Worm (Caenorhabditis elegans): Measurements from ENCODE around the gene iff-2.
A peak's percentile ranks its signal among the peaks of the same experiment; 100 is the strongest.

Gene iff-2

ce11 chrII:8603567-8604359 is 42.6 kb upstream of the iff-2 start, which contains the start of gene suf-1 (continued):
- TF ChIP-seq cebp-2 (GFP tag; IDR thresholded peaks at IDR 0.05) (peak; percentile 77; the same call in 1 of the 2 replicates), ztf-28 (GFP tag; IDR thresholded peaks at IDR 0.05) (no peak), snpc-4 (GFP tag; optimal IDR thresholded peaks at IDR 0.05) (peak; percentile 49), snpc-4 (tag; optimal IDR thresholded peaks at IDR 0.05) (peak in 3 of 4 experiments; percentile 29 to 81 (median 42)), him-1 (tag; optimal IDR thresholded peaks at IDR 0.05) (no peak), ceh-58 (GFP tag; IDR thresholded peaks at IDR 0.05) (no peak), ceh-91 (GFP tag; IDR thresholded peaks at IDR 0.05) (no peak), ZK185.1 (tag; optimal IDR thresholded peaks at IDR 0.05; ENCODE audit: poor library complexity, severe bottlenecking) (peak; percentile 55), F37B4.10 (GFP tag; IDR thresholded peaks at IDR 0.05) (no peak), ekl-4 (GFP tag; IDR thresholded peaks at IDR 0.05) (peak; percentile 90), madf-10 (tag; optimal IDR thresholded peaks at IDR 0.05) (no peak), Y79H2A.3 (GFP tag; conservative IDR thresholded peaks at IDR 0.05) (no peak), nhr-80 (tag; optimal IDR thresholded peaks at IDR 0.05) (no peak), nfya-2 (GFP tag; IDR thresholded peaks at IDR 0.05) (no peak), ztf-26 (tag; optimal IDR thresholded peaks at IDR 0.05) (no peak), lir-1 (GFP tag; conservative IDR thresholded peaks at IDR 0.05) (no peak), dox-1 (GFP tag; IDR thresholded peaks at IDR 0.05) (peak; percentile 12; the same call in 1 of the 2 replicates), mcd-1 (GFP tag; IDR thresholded peaks at IDR 0.05) (peak; percentile 34; the same call in 1 of the 2 replicates), rec-8 (tag; optimal IDR thresholded peaks at IDR 0.05) (no peak), gei-17 (GFP tag; optimal IDR thresholded peaks at IDR 0.05) (no peak), egrh-3 (GFP tag; IDR thresholded peaks at IDR 0.05) (no peak), mes-4 (tag; optimal IDR thresholded peaks at IDR 0.05) (no peak), B0336.3 (GFP tag; IDR thresholded peaks at IDR 0.05) (peak; percentile 89), F49E8.2 (tag; optimal IDR thresholded peaks at IDR 0.05; ENCODE audit: insufficient read depth) (peak; percentile 94), bed-2 (GFP tag; IDR thresholded peaks at IDR 0.05) (no peak), snpc-3.4 (tag; optimal IDR thresholded peaks at IDR 0.05) (peak; percentile 80), ceh-79 (tag; optimal IDR thresholded peaks at IDR 0.05) (no peak), F33H1.4 (GFP tag; IDR thresholded peaks at IDR 0.05) (peak; percentile 65), zfh-2 (GFP tag; conservative IDR thresholded peaks at IDR 0.05) (no peak), F22D6.2 (tag; optimal IDR thresholded peaks at IDR 0.05) (no peak), F52B5.7 (tag; optimal IDR thresholded peaks at IDR 0.05) (peak; percentile 22), lin-26 (GFP tag; IDR thresholded peaks at IDR 0.05) (peak; percentile 73; the same call in 1 of the 2 replicates), lsy-27 (tag; optimal IDR thresholded peaks at IDR 0.05; ENCODE audit: borderline replicate concordance, insufficient read depth) (no peak), unc-130 (GFP tag; optimal IDR thresholded peaks at IDR 0.05) (peak; percentile 69), hmg-1.2 (GFP tag; IDR thresholded peaks at IDR 0.05) (peak; percentile 49; the same call in 1 of the 2 replicates), Y56A3A.18 (GFP tag; IDR thresholded peaks at IDR 0.05) (peak; percentile 75; the same call in 1 of the 2 replicates), rcor-1 (GFP tag; IDR thresholded peaks at IDR 0.05) (no peak), attf-6 (GFP tag; IDR thresholded peaks at IDR 0.05) (peak; percentile 73), lin-35 (GFP tag; optimal IDR thresholded peaks at IDR 0.05) (no peak), nfyb-1 (GFP tag; IDR thresholded peaks at IDR 0.05) (peak; percentile 39; the same call in 1 of the 2 replicates), F39B2.1 (GFP tag; IDR thresholded peaks at IDR 0.05) (no peak), hmg-20 (GFP tag; IDR thresholded peaks at IDR 0.05) (no peak), F57C9.4 (tag; optimal IDR thresholded peaks at IDR 0.05) (no peak)
